Worm (Caenorhabditis elegans) whole organism, L4 larva: ENCODE data around the gene comt-5.

Experiments used
- D1046.2 ChIP-seq: fragments of 200-800 bp; sonication (Bioruptor generic); IDR thresholded peaks from 2 replicates; pipeline ENCODE4 v1.3.6; 2022; ENCODE audit warnings: missing genetic modification characterization, missing compliant biosample characterization
- F37D6.2 ChIP-seq: sonication (generic microtip); optimal IDR thresholded peaks from 2 replicates; lab custom pipeline; 2016; ENCODE audit warnings: mild to moderate bottlenecking, missing genetic modification characterization, missing compliant biosample characterization
- R02D3.7 ChIP-seq: fragments of 150-350 bp; sonication (generic microtip); optimal IDR thresholded peaks from 3 replicates; lab custom pipeline; 2014; ENCODE audit warnings: missing biosample characterization, missing genetic modification characterization
- Y105C5A.15 ChIP-seq: fragments of 200-800 bp; sonication (Bioruptor generic); IDR thresholded peaks from 2 replicates; pipeline ENCODE4 v1.3.6; 2022; ENCODE audit warnings: missing genetic modification characterization, missing compliant biosample characterization
- Y48G9A.11 ChIP-seq: fragments of 200-800 bp; sonication (Bioruptor generic); IDR thresholded peaks from 2 replicates; pipeline ENCODE4 v1.3.6; 2022; ENCODE audit warnings: missing genetic modification reagents, missing genetic modification characterization, missing compliant biosample characterization
- Y75B8A.6 ChIP-seq: fragments of 200-800 bp; sonication (Bioruptor generic); IDR thresholded peaks from 2 replicates; pipeline ENCODE4 v1.3.6; 2022; ENCODE audit warnings: missing genetic modification reagents, missing genetic modification characterization, missing compliant biosample characterization
- ZK337.2 ChIP-seq: fragments of 200-800 bp; sonication (Bioruptor generic); IDR thresholded peaks from 2 replicates; pipeline ENCODE4 v1.3.6; 2022; ENCODE audit warnings: missing genetic modification reagents, missing genetic modification characterization, missing compliant biosample characterization
- arid-1 ChIP-seq: fragments of 200-800 bp; sonication (Bioruptor generic); conservative IDR thresholded peaks from 2 replicates; pipeline ENCODE4 v1.3.6; 2022; ENCODE audit warnings: missing genetic modification reagents, missing genetic modification characterization, missing compliant biosample characterization
- attf-4 ChIP-seq: sonication (generic microtip); optimal IDR thresholded peaks from 3 replicates; lab custom pipeline; 2017; ENCODE audit warnings: missing biosample characterization, missing genetic modification characterization
- ceh-44 ChIP-seq: fragments of 200-800 bp; sonication (Bioruptor generic); IDR thresholded peaks from 2 replicates; pipeline ENCODE4 v1.3.6; 2022; ENCODE audit warnings: missing genetic modification reagents, missing genetic modification characterization, missing compliant biosample characterization
- cey-2 ChIP-seq: sonication (generic microtip); optimal IDR thresholded peaks from 3 replicates; lab custom pipeline; 2017; ENCODE audit warnings: missing genetic modification characterization, mild to moderate bottlenecking, missing compliant biosample characterization, antibody characterized with exemption, borderline replicate concordance; ENCODE audit not compliant: insufficient read depth
- daf-12 ChIP-seq: fragments of 150-350 bp; optimal IDR thresholded peaks from 2 replicates; lab custom pipeline; 2014; ENCODE audit warnings: missing biosample characterization, missing genetic modification reagents, missing genetic modification characterization
- daf-16 ChIP-seq, 3 experiments: sonication (generic microtip); optimal IDR thresholded peaks; 2 replicates each; lab custom pipeline; 2016 to 2017; ENCODE audit warnings: missing genetic modification characterization in 3 of 3, missing genetic modification reagents in 3 of 3, mild to moderate bottlenecking in 2 of 3, missing compliant biosample characterization in 2 of 3, missing biosample characterization in 1 of 3, moderate library complexity in 1 of 3
- dmd-6 ChIP-seq: fragments of 200-800 bp; sonication (Bioruptor generic); IDR thresholded peaks from 2 replicates; pipeline ENCODE4 v1.3.6; 2022; ENCODE audit warnings: missing genetic modification reagents, missing genetic modification characterization, missing compliant biosample characterization
- dpl-1 ChIP-seq: fragments of 150-350 bp; optimal IDR thresholded peaks from 2 replicates; lab custom pipeline; 2014; ENCODE audit warnings: missing biosample characterization, missing genetic modification reagents, missing genetic modification characterization
- dve-1 ChIP-seq: sonication (generic microtip); optimal IDR thresholded peaks from 2 replicates; lab custom pipeline; 2017; ENCODE audit warnings: antibody characterized with exemption, mild to moderate bottlenecking, missing genetic modification characterization, missing compliant biosample characterization; ENCODE audit not compliant: insufficient read depth
- egl-43 ChIP-seq: fragments of 200-800 bp; sonication (Bioruptor generic); IDR thresholded peaks from 2 replicates; pipeline ENCODE4 v1.3.6; 2022; ENCODE audit warnings: missing genetic modification reagents, missing genetic modification characterization, missing compliant biosample characterization
- hif-1 ChIP-seq, 2 experiments: sonication (generic microtip); optimal IDR thresholded peaks; 2 replicates each; lab custom pipeline; 2016 to 2017; ENCODE audit warnings: missing compliant biosample characterization in 2 of 2, missing genetic modification characterization in 2 of 2, missing genetic modification reagents in 2 of 2, missing genotype in 2 of 2, mild to moderate bottlenecking in 1 of 2
- hmg-1.1 ChIP-seq: fragments of 200-800 bp; sonication (Bioruptor generic); IDR thresholded peaks from 2 replicates; pipeline ENCODE4 v1.3.6; 2022; ENCODE audit warnings: missing genetic modification reagents, missing genetic modification characterization, missing compliant biosample characterization
- lsy-2 ChIP-seq, 2 experiments: fragments of 150-350 bp in 1 of 2; sonication (generic microtip) in 1 of 2; optimal IDR thresholded peaks; 2 replicates each; lab custom pipeline; 2014 to 2017; ENCODE audit warnings: missing biosample characterization in 2 of 2, missing genetic modification characterization in 2 of 2
- mdl-1 ChIP-seq, 2 experiments: fragments of 150-350 bp in 1 of 2; sonication (generic microtip) in 1 of 2; optimal IDR thresholded peaks; 2 replicates each; lab custom pipeline; 2014 to 2017; ENCODE audit warnings: missing biosample characterization in 2 of 2, missing genetic modification characterization in 2 of 2
- mes-2 ChIP-seq: sonication (generic microtip); optimal IDR thresholded peaks from 2 replicates; lab custom pipeline; 2016; ENCODE audit warnings: missing genotype, mild to moderate bottlenecking, missing genetic modification characterization, missing compliant biosample characterization; ENCODE audit not compliant: poor library complexity, severe bottlenecking
- mxl-2 ChIP-seq: fragments of 200-800 bp; sonication (Bioruptor generic); conservative IDR thresholded peaks from 2 replicates; pipeline ENCODE4 v1.3.6; 2022; ENCODE audit warnings: missing genetic modification reagents, missing genetic modification characterization, missing compliant biosample characterization
- nhr-28 ChIP-seq: fragments of 150-350 bp; optimal IDR thresholded peaks from 2 replicates; lab custom pipeline; 2014; ENCODE audit warnings: missing biosample characterization, missing genetic modification characterization
- nhr-48 ChIP-seq: sonication (generic microtip); optimal IDR thresholded peaks from 2 replicates; lab custom pipeline; 2016; ENCODE audit warnings: mild to moderate bottlenecking, missing genetic modification characterization, missing compliant biosample characterization
- nhr-6 ChIP-seq: fragments of 150-350 bp; optimal IDR thresholded peaks from 2 replicates; lab custom pipeline; 2014; ENCODE audit warnings: missing biosample characterization, missing genetic modification characterization
- pha-4 ChIP-seq, 2 experiments: fragments of 150-350 bp in 1 of 2; fragments of 200-800 bp in 1 of 2; sonication (Bioruptor generic) in 1 of 2; IDR thresholded peaks in 1 of 2; optimal IDR thresholded peaks in 1 of 2; 2 replicates each; pipeline versions ENCODE4 v1.3.6 to Lab custom; 2014 to 2022; ENCODE audit warnings: missing genetic modification characterization in 2 of 2, missing genetic modification reagents in 2 of 2, missing biosample characterization in 1 of 2, missing compliant biosample characterization in 1 of 2
- pqm-1 ChIP-seq: sonication (generic microtip); optimal IDR thresholded peaks from 2 replicates; lab custom pipeline; 2017; ENCODE audit warnings: missing biosample characterization, missing genetic modification characterization
- rbr-2 ChIP-seq: sonication (generic microtip); optimal IDR thresholded peaks from 2 replicates; lab custom pipeline; 2016; ENCODE audit warnings: missing genotype, missing genetic modification characterization, missing compliant biosample characterization
- set-16 ChIP-seq: fragments of 200-800 bp; sonication (Bioruptor generic); IDR thresholded peaks from 2 replicates; pipeline ENCODE4 v1.3.6; 2022; ENCODE audit warnings: missing genetic modification reagents, missing genetic modification characterization, missing compliant biosample characterization
- snpc-1.2 ChIP-seq: fragments of 200-800 bp; sonication (Bioruptor generic); IDR thresholded peaks from 2 replicates; pipeline ENCODE4 v1.3.6; 2022; ENCODE audit warnings: missing genetic modification reagents, missing genetic modification characterization, missing compliant biosample characterization
- vab-7 ChIP-seq: fragments of 200-800 bp; sonication (Bioruptor generic); IDR thresholded peaks from 2 replicates; pipeline ENCODE4 v1.3.6; 2022; ENCODE audit warnings: missing genetic modification reagents, missing genetic modification characterization, missing compliant biosample characterization
- zag-1 ChIP-seq: fragments of 150-350 bp; optimal IDR thresholded peaks from 2 replicates; lab custom pipeline; 2014; ENCODE audit warnings: missing biosample characterization, missing genetic modification characterization
- ztf-7 ChIP-seq: fragments of 150-350 bp; optimal IDR thresholded peaks from 2 replicates; lab custom pipeline; 2014; ENCODE audit warnings: missing biosample characterization, missing genetic modification characterization

The comt-5 gene

DNA sequence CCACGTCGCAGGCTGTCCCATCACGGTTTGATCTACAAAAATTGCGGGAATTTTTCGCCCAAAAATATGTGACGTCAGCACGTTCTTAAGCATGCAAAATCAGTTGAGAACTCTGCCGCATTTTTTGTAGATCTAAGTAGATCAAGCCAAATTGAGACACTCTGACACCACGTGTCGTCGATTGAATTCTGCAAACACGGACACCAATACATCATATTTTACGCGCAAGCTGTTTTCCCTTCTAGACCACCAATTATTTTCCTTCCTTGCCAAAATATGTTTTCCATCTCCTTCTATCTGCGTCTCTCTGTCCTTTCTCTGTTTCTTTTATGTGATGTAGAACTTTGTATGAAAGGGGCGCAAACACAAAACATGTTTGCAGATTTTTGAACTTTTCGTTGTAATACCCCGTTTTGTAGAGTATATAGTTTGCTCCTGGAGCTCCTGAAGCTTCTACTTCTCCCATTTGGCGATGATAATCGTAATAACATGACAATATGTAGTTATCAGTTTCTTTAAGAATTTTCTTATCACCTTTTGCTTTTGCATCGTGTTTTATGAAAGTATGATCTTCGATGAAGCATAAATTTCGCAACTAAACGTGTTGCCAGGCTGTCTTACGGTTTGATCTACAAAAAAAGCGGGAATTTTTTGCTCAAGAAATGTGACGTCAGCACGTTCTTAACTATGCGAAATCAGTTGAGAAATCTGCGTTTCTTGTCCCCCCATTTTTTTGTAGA, 2.5 kb upstream of the comt-5 start:
- TF ChIP-seq daf-16 (GFP tag; optimal IDR thresholded peaks at IDR 0.05; lab: Kevin White, UChicago) (peak in 1 of 2 experiments; percentile 40), daf-16 (tag; optimal IDR thresholded peaks at IDR 0.05; lab: Kevin White, UChicago) (peak; percentile 45), dmd-6 (GFP tag; lab: Robert Waterston, UW) (peak; percentile 57; the same call in 1 of the 2 replicates), nhr-6 (tag; lab: Kevin White, UChicago) (peak; percentile 8), ZK337.2 (GFP tag; lab: Robert Waterston, UW) (no peak), mes-2 (tag; lab: Kevin White, UChicago) (no peak), dve-1 (tag; lab: Kevin White, UChicago) (peak; percentile 18), daf-12 (tag; lab: Kevin White, UChicago) (no peak), nhr-28 (tag; lab: Kevin White, UChicago) (peak; percentile 70), hif-1 (tag; optimal IDR thresholded peaks at IDR 0.05; lab: Kevin White, UChicago) (peak in 1 of 2 experiments; percentile 1), vab-7 (no peak), lsy-2 (tag; optimal IDR thresholded peaks at IDR 0.05; lab: Kevin White, UChicago) (no peak), attf-4 (tag; lab: Kevin White, UChicago) (no peak), hmg-1.1 (GFP tag; lab: Robert Waterston, UW) (peak; percentile 29; the same call in 1 of the 2 replicates), pqm-1 (tag; lab: Kevin White, UChicago) (peak; percentile 87), mdl-1 (tag; optimal IDR thresholded peaks at IDR 0.05; lab: Kevin White, UChicago) (peak in 1 of 2 experiments; percentile 9)

- TF ChIP-seq nhr-6 (tag; lab: Kevin White, UChicago): no peak
- TF ChIP-seq Y75B8A.6: no peak
- peak; percentile 72 for TF ChIP-seq nhr-28 (tag; lab: Kevin White, UChicago)
- no peak for TF ChIP-seq snpc-1.2 (GFP tag; lab: Robert Waterston, UW)
- TF ChIP-seq pqm-1 (tag; lab: Kevin White, UChicago): no peak
- no peak for TF ChIP-seq egl-43 (GFP tag; lab: Robert Waterston, UW)
- peak; percentile 7 for TF ChIP-seq dve-1 (tag; lab: Kevin White, UChicago)
Measured at ce11 chrV:2054254-2054653, 845 bp upstream of the comt-5 start.

ce11 chrV:2051507-2051906, 1.9 kb downstream of the comt-5 start, which contains the start of gene Y40B10A.11:
Gene Y40B10A.11, minus strand, starts transcription at chrV:2051607.
- TF ChIP-seq ceh-44 (GFP tag; lab: Robert Waterston, UW) (no peak), F37D6.2 (tag; lab: Kevin White, UChicago) (no peak), dpl-1 (GFP tag; lab: Kevin White, UChicago) (no peak), D1046.2 (GFP tag; lab: Robert Waterston, UW) (no peak), mes-2 (tag; lab: Kevin White, UChicago) (no peak), R02D3.7 (tag; lab: Kevin White, UChicago) (no peak), Y48G9A.11 (GFP tag; lab: Robert Waterston, UW) (no peak), cey-2 (tag; lab: Kevin White, UChicago) (no peak), attf-4 (tag; lab: Kevin White, UChicago) (no peak), arid-1 (no peak)
- TF ChIP-seq, all 104 proteins: peak for 0

- TF ChIP-seq ztf-7 (tag; lab: Kevin White, UChicago) (no peak), set-16 (GFP tag; lab: Robert Waterston, UW) (peak; percentile 98), Y105C5A.15 (GFP tag; lab: Robert Waterston, UW) (0 out of 2 replicates have a peak, but pooled peaks have one; percentile 29), rbr-2 (tag; lab: Kevin White, UChicago) (no peak), attf-4 (tag; lab: Kevin White, UChicago) (no peak), pha-4 (GFP tag; IDR thresholded peaks at IDR 0.05; lab: Robert Waterston, UW) (peak; percentile 62; the same call in 1 of the 2 replicates), pha-4 (tag; optimal IDR thresholded peaks at IDR 0.05; lab: Kevin White, UChicago) (no peak), nhr-48 (no peak), dpl-1 (GFP tag; lab: Kevin White, UChicago) (no peak), mxl-2 (GFP tag; lab: Robert Waterston, UW) (0 out of 2 replicates have a peak, but pooled peaks have one; percentile 19), zag-1 (tag; lab: Kevin White, UChicago) (no peak)
Measured at ce11 chrV:2050790-2051189, 2.6 kb downstream of the comt-5 start.
